Fruit fly (Drosophila melanogaster) whole organism, embryonic: ENCODE measurements around the gene Andorra.
A peak's percentile ranks its signal among the peaks of the same experiment; 100 is the strongest.

Experiments
- Awh ChIP-seq: fragments of 200-800 bp; sonication (Bioruptor generic); IDR thresholded peaks from 2 replicates; pipeline ENCODE4, ENCODE4 v1.3.6; 2022; ENCODE audit warnings: missing biosample characterization, missing genetic modification characterization
- BEAF-32 ChIP-seq: fragments of 200-800 bp; sonication (Bioruptor generic); optimal IDR thresholded peaks from 3 replicates; lab custom pipeline; 2017; ENCODE audit warnings: missing biosample characterization, missing genetic modification characterization, mild to moderate bottlenecking, moderate library complexity, missing genetic modification reagents
- CG10959 ChIP-seq: fragments of 200-800 bp; sonication (Bioruptor generic); IDR thresholded peaks from 2 replicates; pipeline ENCODE4 v1.3.6; 2022; ENCODE audit warnings: missing biosample characterization, missing genetic modification characterization
- CG10979 ChIP-seq: fragments of 200-800 bp; sonication (Bioruptor generic); optimal IDR thresholded peaks from 2 replicates; lab custom pipeline; 2018; ENCODE audit warnings: missing biosample characterization, mild to moderate bottlenecking, missing genetic modification characterization, moderate library complexity
- CG11398 ChIP-seq: fragments of 200-800 bp; sonication (Bioruptor generic); optimal IDR thresholded peaks from 2 replicates; lab custom pipeline; 2016; ENCODE audit warnings: missing biosample characterization, missing genetic modification characterization
- CG14710 ChIP-seq: fragments of 200-800 bp; sonication (Bioruptor generic); optimal IDR thresholded peaks from 3 replicates; lab custom pipeline; 2019; ENCODE audit warnings: missing biosample characterization, mild to moderate bottlenecking, missing genetic modification characterization, moderate library complexity
- CG1529 ChIP-seq: fragments of 200-800 bp; sonication (Bioruptor generic); optimal IDR thresholded peaks from 3 replicates; lab custom pipeline; 2018; ENCODE audit warnings: missing biosample characterization, missing genetic modification characterization
- CG15479 ChIP-seq: fragments of 200-800 bp; sonication (Bioruptor generic); optimal IDR thresholded peaks from 3 replicates; lab custom pipeline; 2019; ENCODE audit warnings: missing biosample characterization, mild to moderate bottlenecking, missing genetic modification characterization, moderate library complexity
- CG15601 ChIP-seq: fragments of 200-800 bp; sonication (Bioruptor generic); optimal IDR thresholded peaks from 3 replicates; lab custom pipeline; 2019; ENCODE audit warnings: missing biosample characterization, mild to moderate bottlenecking, missing genetic modification characterization, moderate library complexity
- CG1603 ChIP-seq: fragments of 200-800 bp; sonication (Bioruptor generic); optimal IDR thresholded peaks from 2 replicates; lab custom pipeline; 2019; ENCODE audit warnings: missing biosample characterization, mild to moderate bottlenecking, missing genetic modification characterization, moderate library complexity
- CG17802 ChIP-seq: fragments of 200-800 bp; sonication (Bioruptor generic); optimal IDR thresholded peaks from 2 replicates; lab custom pipeline; 2018; ENCODE audit warnings: missing biosample characterization, mild to moderate bottlenecking, missing genetic modification characterization, moderate library complexity
- CG18011 ChIP-seq: fragments of 200-800 bp; sonication (Bioruptor generic); optimal IDR thresholded peaks from 2 replicates; lab custom pipeline; 2017; ENCODE audit warnings: missing biosample characterization, missing genetic modification characterization, mild to moderate bottlenecking, moderate library complexity, missing genotype
- CG30431 ChIP-seq: fragments of 200-800 bp; sonication (Bioruptor generic); optimal IDR thresholded peaks from 2 replicates; lab custom pipeline; 2017; ENCODE audit warnings: missing biosample characterization, missing genetic modification characterization
- CG33213 ChIP-seq: fragments of 200-800 bp; sonication (Bioruptor generic); optimal IDR thresholded peaks from 3 replicates; lab custom pipeline; 2016; ENCODE audit warnings: missing biosample characterization, missing genetic modification characterization
- CG3407 ChIP-seq: fragments of 200-800 bp; sonication (Bioruptor generic); optimal IDR thresholded peaks from 2 replicates; lab custom pipeline; 2018; ENCODE audit warnings: missing biosample characterization, mild to moderate bottlenecking, missing genetic modification characterization
- CG4854 ChIP-seq: fragments of 200-800 bp; sonication (Bioruptor generic); optimal IDR thresholded peaks from 2 replicates; lab custom pipeline; 2016; ENCODE audit warnings: missing biosample characterization, missing genetic modification characterization, inconsistent platforms
- CG7271 ChIP-seq: fragments of 200-800 bp; sonication (Bioruptor generic); optimal IDR thresholded peaks from 2 replicates; lab custom pipeline; 2018; ENCODE audit warnings: missing biosample characterization, mild to moderate bottlenecking, missing genetic modification characterization, moderate library complexity
- CG7786 ChIP-seq: fragments of 200-800 bp; sonication (Bioruptor generic); optimal IDR thresholded peaks from 2 replicates; lab custom pipeline; 2016; ENCODE audit warnings: missing biosample characterization, missing genetic modification characterization
- CG9609 ChIP-seq: fragments of 200-800 bp; sonication (Bioruptor generic); optimal IDR thresholded peaks from 3 replicates; lab custom pipeline; 2016; ENCODE audit warnings: missing biosample characterization, missing genetic modification characterization
- D ChIP-seq, 2 experiments: fragments of 200-800 bp in 1 of 2; fragments of >200 bp in 1 of 2; sonication (Bioruptor generic) in 1 of 2; optimal IDR thresholded peaks; 2 replicates in 1 of 2; 3 replicates in 1 of 2; lab custom pipeline; 2017; ENCODE audit warnings: mild to moderate bottlenecking in 1 of 2, missing biosample characterization in 1 of 2, missing genetic modification characterization in 1 of 2, missing genetic modification reagents in 1 of 2
- Deaf1 ChIP-seq: fragments of 200-800 bp; optimal IDR thresholded peaks from 3 replicates; lab custom pipeline; 2019; ENCODE audit warnings: missing biosample characterization, mild to moderate bottlenecking, missing genetic modification characterization, moderate library complexity
- Dek ChIP-seq: fragments of 200-800 bp; sonication (Bioruptor generic); optimal IDR thresholded peaks from 3 replicates; lab custom pipeline; 2019; ENCODE audit warnings: missing biosample characterization, mild to moderate bottlenecking, missing genetic modification characterization, moderate library complexity
- Dip3 ChIP-seq: fragments of 200-800 bp; sonication (Bioruptor generic); optimal IDR thresholded peaks from 3 replicates; lab custom pipeline; 2016; ENCODE audit warnings: missing biosample characterization, missing genetic modification characterization
- Dll ChIP-seq: fragments of 200-800 bp; sonication (Bioruptor generic); IDR thresholded peaks from 4 replicates; pipeline ENCODE4 v1.3.6; 2022; ENCODE audit warnings: missing biosample characterization, missing genetic modification characterization; ENCODE audit not compliant: partially characterized antibody
- Doc2 ChIP-seq: fragments of 200-800 bp; sonication (Bioruptor generic); IDR thresholded peaks from 2 replicates; pipeline ENCODE4 v1.3.6; 2022; ENCODE audit warnings: missing biosample characterization, missing genetic modification characterization
- ERR ChIP-seq: fragments of 200-800 bp; sonication (Bioruptor generic); optimal IDR thresholded peaks from 2 replicates; lab custom pipeline; 2016; ENCODE audit warnings: missing biosample characterization, missing genetic modification characterization
- HLH3B ChIP-seq: fragments of 200-800 bp; sonication (Bioruptor generic); IDR thresholded peaks from 2 replicates; pipeline ENCODE4 v1.3.6; 2022; ENCODE audit warnings: missing biosample characterization, missing genetic modification characterization
- Hr51 ChIP-seq, 2 experiments: fragments of 200-800 bp; sonication (Bioruptor generic); optimal IDR thresholded peaks; 2 replicates in 1 of 2; 3 replicates in 1 of 2; lab custom pipeline; 2016 to 2018; ENCODE audit warnings: missing biosample characterization in 2 of 2, missing genetic modification characterization in 2 of 2, mild to moderate bottlenecking in 1 of 2, moderate library complexity in 1 of 2
- Jarid2 ChIP-seq: fragments of 200-800 bp; sonication (Bioruptor generic); optimal IDR thresholded peaks from 3 replicates; lab custom pipeline; 2017; ENCODE audit warnings: mild to moderate bottlenecking, missing biosample characterization, missing genetic modification reagents, missing genetic modification characterization
- Ptx1 ChIP-seq: fragments of 200-800 bp; sonication (Bioruptor generic); IDR thresholded peaks from 2 replicates; pipeline ENCODE4 v1.3.6; 2022; ENCODE audit warnings: missing biosample characterization, missing genetic modification characterization
- TFAM ChIP-seq: fragments of 200-800 bp; sonication (Bioruptor generic); optimal IDR thresholded peaks from 2 replicates; lab custom pipeline; 2017; ENCODE audit warnings: missing biosample characterization, missing genetic modification characterization, inconsistent platforms
- bcd ChIP-seq: fragments of 200-800 bp; sonication (Bioruptor generic); optimal IDR thresholded peaks from 2 replicates; lab custom pipeline; 2017; ENCODE audit warnings: missing biosample characterization, mild to moderate bottlenecking, missing genetic modification characterization
- ci ChIP-seq: fragments of 200-800 bp; sonication (Bioruptor generic); IDR thresholded peaks from 3 replicates; pipeline ENCODE4 v1.3.6; 2022; ENCODE audit warnings: missing biosample characterization, missing genetic modification characterization
- crc ChIP-seq: fragments of 200-800 bp; sonication (Bioruptor generic); optimal IDR thresholded peaks from 2 replicates; lab custom pipeline; 2016; ENCODE audit warnings: missing biosample characterization, missing genetic modification characterization
- da ChIP-seq: fragments of 200-800 bp; sonication (Bioruptor generic); optimal IDR thresholded peaks from 2 replicates; lab custom pipeline; 2016; ENCODE audit warnings: missing biosample characterization, missing genetic modification characterization
- dysf ChIP-seq: fragments of 200-800 bp; sonication (Bioruptor generic); IDR thresholded peaks from 3 replicates; pipeline ENCODE4 v1.3.6; 2022; ENCODE audit warnings: missing biosample characterization, missing genetic modification characterization
- fu2 ChIP-seq: fragments of 200-800 bp; sonication (Bioruptor generic); optimal IDR thresholded peaks from 2 replicates; lab custom pipeline; 2016; ENCODE audit warnings: missing biosample characterization, missing genetic modification characterization
- ind ChIP-seq: fragments of 200-800 bp; sonication (Bioruptor generic); optimal IDR thresholded peaks from 3 replicates; lab custom pipeline; 2016; ENCODE audit warnings: missing biosample characterization, missing genetic modification characterization
- kah ChIP-seq: fragments of 200-800 bp; sonication (Bioruptor generic); optimal IDR thresholded peaks from 2 replicates; lab custom pipeline; 2018; ENCODE audit warnings: missing biosample characterization, mild to moderate bottlenecking, missing genetic modification characterization
- phol ChIP-seq: fragments of 200-800 bp; sonication (Bioruptor generic); optimal IDR thresholded peaks from 3 replicates; lab custom pipeline; 2018; ENCODE audit warnings: missing biosample characterization, mild to moderate bottlenecking, missing genetic modification characterization, moderate library complexity
- pnt ChIP-seq: fragments of 200-800 bp; sonication (Bioruptor generic); optimal IDR thresholded peaks from 3 replicates; lab custom pipeline; 2016; ENCODE audit warnings: missing biosample characterization, missing genetic modification characterization
- rib ChIP-seq: fragments of 200-800 bp; sonication (Bioruptor generic); IDR thresholded peaks from 2 replicates; pipeline ENCODE4 v1.3.6; 2022; ENCODE audit warnings: missing biosample characterization, missing genetic modification characterization
- salm ChIP-seq: fragments of 200-800 bp; sonication (Bioruptor generic); optimal IDR thresholded peaks from 2 replicates; lab custom pipeline; 2018; ENCODE audit warnings: missing biosample characterization, mild to moderate bottlenecking, missing genetic modification characterization
- shn ChIP-seq: fragments of 200-800 bp; sonication (Bioruptor generic); optimal IDR thresholded peaks from 3 replicates; lab custom pipeline; 2016; ENCODE audit warnings: missing biosample characterization, missing genetic modification characterization
- sima ChIP-seq: fragments of 200-800 bp; sonication (Bioruptor generic); optimal IDR thresholded peaks from 2 replicates; lab custom pipeline; 2016; ENCODE audit warnings: missing biosample characterization, missing genetic modification characterization
- so ChIP-seq: fragments of 200-800 bp; sonication (Bioruptor generic); IDR thresholded peaks from 3 replicates; pipeline ENCODE4 v1.3.6; 2022; ENCODE audit warnings: missing biosample characterization, missing genetic modification characterization
- sob ChIP-seq: fragments of 200-800 bp; sonication (Bioruptor generic); IDR thresholded peaks from 2 replicates; pipeline ENCODE4 v1.3.6; 2022; ENCODE audit warnings: missing biosample characterization, missing genetic modification characterization
- sr ChIP-seq: fragments of 200-800 bp; sonication (Bioruptor generic); IDR thresholded peaks from 3 replicates; pipeline ENCODE4 v1.3.6; 2022; ENCODE audit warnings: missing biosample characterization, missing genetic modification characterization
- vvl ChIP-seq: fragments of 200-800 bp; sonication (Bioruptor generic); IDR thresholded peaks from 2 replicates; pipeline ENCODE4 v1.3.6; 2022; ENCODE audit warnings: missing biosample characterization, missing genetic modification characterization
- zen2 ChIP-seq: fragments of 200-800 bp; sonication (Bioruptor generic); IDR thresholded peaks from 3 replicates; pipeline ENCODE4 v1.3.6; 2022; ENCODE audit warnings: missing biosample characterization, missing genetic modification characterization; ENCODE audit not compliant: partially characterized antibody

Gene Andorra

DNA sequence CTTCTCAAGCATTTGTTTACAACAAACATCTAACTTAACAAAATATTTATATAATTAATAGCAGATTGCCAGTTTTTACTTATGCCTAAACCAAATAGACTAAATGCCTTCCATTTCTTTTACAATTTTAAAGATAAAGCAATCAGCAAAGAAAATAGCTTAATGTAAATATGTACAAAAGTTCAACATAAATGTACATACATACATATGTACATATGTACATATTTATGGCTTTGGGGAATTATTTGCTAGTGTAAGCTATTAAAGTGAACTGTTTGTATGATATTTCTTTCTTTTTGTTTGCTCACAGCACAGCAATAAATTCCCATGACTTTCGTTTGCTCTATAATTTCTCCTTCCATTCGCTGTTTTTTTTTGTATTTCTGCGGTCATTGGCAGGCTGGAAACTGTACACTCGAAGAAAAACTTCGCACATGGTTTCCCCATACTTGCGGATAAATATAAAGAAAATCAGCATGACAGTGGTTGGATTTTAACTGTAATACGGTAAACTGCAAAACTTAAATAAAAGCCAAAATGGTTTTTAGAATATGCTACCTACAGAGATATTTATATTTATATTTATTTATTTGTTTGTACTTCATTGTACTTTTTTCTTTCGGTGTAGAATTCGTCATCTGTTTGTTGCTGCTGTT lies 38.2 kb downstream of the Andorra start (continued):
- TF ChIP-seq pnt (GFP tag; lab: Kevin White, UChicago) (no peak), vvl (GFP tag; lab: Robert Waterston, UW) (no peak), fu2 (GFP tag; lab: Kevin White, UChicago) (no peak), kah (GFP tag; lab: Kevin White, UChicago) (no peak), CG9609 (GFP tag; lab: Kevin White, UChicago) (no peak), rib (no peak), shn (no peak), CG14710 (tag; lab: Kevin White, UChicago) (peak; percentile 26), Ptx1 (GFP tag; lab: Robert Waterston, UW) (peak; percentile 28; the same call in 1 of the 2 replicates), Doc2 (GFP tag; lab: Robert Waterston, UW) (no peak), CG7271 (tag; lab: Kevin White, UChicago) (no peak), CG1603 (peak; percentile 35), CG15479 (no peak), Jarid2 (GFP tag; lab: Kevin White, UChicago) (no peak), sr (GFP tag; lab: Robert Waterston, UW) (no peak), ind (GFP tag; lab: Kevin White, UChicago) (peak; percentile 0), phol (tag; lab: Kevin White, UChicago) (peak; percentile 32), CG33213 (GFP tag; lab: Kevin White, UChicago) (no peak), Deaf1 (no peak), sob (GFP tag; lab: Robert Waterston, UW) (no peak), Hr51 (GFP tag; optimal IDR thresholded peaks at IDR 0.05; lab: Kevin White, UChicago) (peak in 1 of 2 experiments; percentile 4), salm (tag; lab: Kevin White, UChicago) (no peak), da (no peak), crc (GFP tag; lab: Kevin White, UChicago) (no peak), CG15601 (tag; lab: Kevin White, UChicago) (peak; percentile 20), zen2 (GFP tag; lab: Robert Waterston, UW) (no peak), BEAF-32 (no peak), HLH3B (0 out of 2 replicates have a peak, but pooled peaks have one; percentile 30), CG7786 (no peak), CG11398 (GFP tag; lab: Kevin White, UChicago) (no peak), sima (GFP tag; lab: Kevin White, UChicago) (no peak), Dll (no peak), CG18011 (GFP tag; lab: Kevin White, UChicago) (no peak), Dip3 (GFP tag; lab: Kevin White, UChicago) (no peak), so (GFP tag; lab: Robert Waterston, UW) (no peak), Awh (GFP tag; lab: Robert Waterston, UW) (no peak), TFAM (GFP tag; lab: Kevin White, UChicago) (no peak), Dek (tag; lab: Kevin White, UChicago) (no peak), CG10979 (tag; lab: Kevin White, UChicago) (no peak), CG3407 (no peak), CG4854 (GFP tag; lab: Kevin White, UChicago) (no peak), bcd (GFP tag; lab: Kevin White, UChicago) (no peak), ci (GFP tag; lab: Robert Waterston, UW) (0 out of 3 replicates have a peak, but pooled peaks have one; percentile 12), CG1529 (GFP tag; lab: Kevin White, UChicago) (no peak), CG10959 (GFP tag; lab: Robert Waterston, UW) (no peak), dysf (peak; percentile 31; the same call in 1 of the 3 replicates), ERR (GFP tag; lab: Kevin White, UChicago) (no peak), CG17802 (tag; lab: Kevin White, UChicago) (no peak), CG30431 (GFP tag; lab: Kevin White, UChicago) (no peak), D (optimal IDR thresholded peaks at IDR 0.05; lab: Kevin White, UChicago) (no peak), D (GFP tag; optimal IDR thresholded peaks at IDR 0.05; lab: Kevin White, UChicago) (no peak)
